Worm (Caenorhabditis elegans): ENCODE data around the gene nhr-67.
A peak's percentile ranks its signal among the peaks of the same experiment; 100 is the strongest.
"Not testable (repeated sequence)": the region's sequence is repeated elsewhere in the genome, so short reads cannot be mapped to it uniquely, and the experiment has no call there.

Gene nhr-67

DNA sequence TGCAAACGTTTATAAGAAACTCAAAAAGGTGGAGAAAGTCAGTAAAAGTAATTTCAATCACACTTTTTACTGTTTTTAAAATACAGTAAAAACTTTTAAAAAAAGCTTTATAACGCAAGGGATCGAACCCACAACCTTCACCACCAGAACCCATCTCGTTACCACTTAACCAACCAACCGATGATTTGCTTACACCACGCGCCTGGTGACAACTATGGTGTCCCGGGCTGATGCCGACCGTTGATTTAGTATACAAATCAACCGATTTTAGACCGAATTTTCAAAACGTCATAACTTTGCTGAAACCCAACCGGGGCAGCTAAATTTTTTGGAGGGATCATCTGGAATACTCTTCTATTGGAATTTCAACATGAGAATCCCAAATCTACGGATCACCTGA lies 27.3 kb downstream of the nhr-67 start:
- TF ChIP-seq madf-5 (GFP tag; IDR thresholded peaks at IDR 0.05) (0 out of 4 replicates have a peak, but pooled peaks of 1 of the 2 experiments have one; percentile 50), zfp-3 (GFP tag; conservative IDR thresholded peaks at IDR 0.05) (peak; percentile 66; the same call in 1 of the 2 replicates), ZK337.2 (GFP tag; IDR thresholded peaks at IDR 0.05) (peak; percentile 73), nhr-42 (GFP tag; IDR thresholded peaks at IDR 0.05) (0 out of 2 replicates have a peak, but pooled peaks have one; percentile 32), pha-4 (GFP tag; IDR thresholded peaks at IDR 0.05) (peak; percentile 70; the same call in 1 of the 2 replicates), vab-7 (GFP tag; IDR thresholded peaks at IDR 0.05) (peak; percentile 78), F26F4.8 (GFP tag; conservative IDR thresholded peaks at IDR 0.05) (peak; percentile 79), ctbp-1 (GFP tag; IDR thresholded peaks at IDR 0.05) (peak; percentile 62; the same call in 1 of the 2 replicates), F44E2.7 (GFP tag; IDR thresholded peaks at IDR 0.05) (peak; percentile 58; the same call in 1 of the 2 replicates), snpc-1.2 (GFP tag; IDR thresholded peaks at IDR 0.05) (peak; percentile 80), D1046.2 (GFP tag; IDR thresholded peaks at IDR 0.05) (peak; percentile 66; the same call in 1 of the 2 replicates), nhr-41 (GFP tag; IDR thresholded peaks at IDR 0.05) (0 out of 2 replicates have a peak, but pooled peaks have one; percentile 60), hmg-1.1 (GFP tag; IDR thresholded peaks at IDR 0.05) (peak; percentile 71), dmd-8 (GFP tag; IDR thresholded peaks at IDR 0.05) (peak; percentile 76)
- TF ChIP-seq pha-4 (tag; optimal IDR thresholded peaks at IDR 0.05): not testable (repeated sequence)

DNA sequence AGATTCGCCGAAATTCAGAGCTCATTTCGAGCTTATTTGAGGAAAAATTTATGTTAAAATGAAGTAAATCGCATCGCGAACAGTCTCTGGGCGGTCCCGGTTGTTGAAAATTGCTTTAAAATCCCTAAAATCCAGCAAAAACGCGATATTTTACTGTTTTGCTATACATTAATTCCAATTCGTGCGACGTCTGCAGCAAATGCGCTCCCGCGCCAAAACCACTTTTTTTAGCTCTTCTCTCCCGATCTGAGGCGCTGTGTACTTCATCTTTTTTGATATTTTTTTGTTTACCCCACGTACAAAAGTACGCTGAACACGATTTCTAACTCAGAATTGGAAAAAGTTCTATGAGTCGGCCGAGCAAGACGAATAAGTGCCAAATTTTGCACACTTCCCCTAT lies 29.4 kb downstream of the nhr-67 start, which contains the start of gene R07H5.16:
TSS of gene R07H5.16 (plus strand) at position 348 of the 400 bp plus-strand sequence.
- TF ChIP-seq vab-7 (GFP tag; IDR thresholded peaks at IDR 0.05) (peak; percentile 65), madf-9 (GFP tag; conservative IDR thresholded peaks at IDR 0.05) (0 out of 2 replicates have a peak, but pooled peaks have one; percentile 36), lin-38 (GFP tag; IDR thresholded peaks at IDR 0.05) (peak; percentile 92), mes-2 (tag; optimal IDR thresholded peaks at IDR 0.05; ENCODE audit: poor library complexity, severe bottlenecking) (peak; percentile 37)

DNA sequence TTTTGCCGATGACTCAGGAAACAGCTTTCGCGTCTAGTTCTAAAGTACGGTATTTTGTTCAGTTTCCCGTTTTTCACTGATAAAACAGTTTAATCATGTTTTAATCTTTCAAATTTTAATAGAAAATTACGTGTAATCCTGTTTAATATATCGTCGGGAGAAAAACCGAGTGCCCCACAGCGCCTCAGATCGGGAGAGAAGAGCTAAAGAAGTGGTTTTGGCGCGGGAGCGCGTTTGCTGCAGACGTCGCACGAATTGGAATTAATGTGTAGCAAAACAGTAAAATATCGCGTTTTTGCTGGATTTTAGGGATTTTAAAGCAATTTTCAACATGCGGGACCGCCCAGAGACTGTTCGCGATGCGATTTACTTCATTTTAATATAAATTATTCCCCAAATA lies 31.1 kb downstream of the nhr-67 start:
- TF ChIP-seq ceh-44 (GFP tag; IDR thresholded peaks at IDR 0.05) (0 out of 2 replicates have a peak, but pooled peaks have one; percentile 21), vab-7 (GFP tag; IDR thresholded peaks at IDR 0.05) (0 out of 2 replicates have a peak, but pooled peaks have one; percentile 56), lin-38 (GFP tag; IDR thresholded peaks at IDR 0.05) (peak; percentile 86)

DNA sequence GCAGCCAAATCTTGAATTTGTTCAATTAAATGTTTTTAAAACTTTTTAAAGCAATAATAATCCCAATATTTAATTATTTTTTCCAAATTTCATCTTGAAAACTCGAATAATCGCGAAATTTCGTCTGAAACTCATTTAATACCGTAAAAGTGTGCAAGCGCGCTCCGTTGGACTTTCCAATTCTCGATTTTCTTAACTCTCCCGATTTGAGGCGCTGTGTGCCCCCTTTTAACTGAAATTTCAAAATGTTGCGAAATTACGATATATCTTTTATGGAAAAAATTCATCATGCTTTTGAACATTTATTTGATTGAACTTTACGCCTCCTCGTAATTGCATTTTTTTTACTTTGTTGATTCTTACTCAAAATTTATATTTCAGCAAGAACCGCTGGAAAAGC lies 32.8 kb downstream of the nhr-67 start, which contains the start of gene R07H5.11:
TSS of gene R07H5.11 (plus strand) at position 380 of the 400 bp plus-strand sequence.
- peak; percentile 56 for TF ChIP-seq lin-38 (GFP tag; IDR thresholded peaks at IDR 0.05)

DNA sequence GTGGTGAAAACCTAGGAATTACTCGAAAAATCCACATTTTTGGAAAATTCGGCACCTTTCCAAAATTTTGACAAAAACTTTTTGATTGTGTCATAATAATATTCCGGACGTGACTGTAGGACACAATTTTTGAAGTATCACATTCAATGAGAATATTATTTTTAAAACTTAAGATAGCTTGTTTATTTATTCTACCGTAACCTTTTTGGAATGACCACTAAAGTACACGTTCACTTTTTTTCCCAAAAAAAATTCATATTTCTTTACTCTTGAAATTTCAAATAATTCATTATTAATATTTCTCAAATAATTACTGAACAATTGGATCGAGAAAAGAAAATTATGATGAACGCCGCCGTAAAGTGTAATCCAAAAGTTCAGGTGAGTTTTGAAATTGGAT lies 37.6 kb downstream of the nhr-67 start, which contains the start of gene R07H5.9:
TSS of gene R07H5.9 (plus strand) at position 301 of the 400 bp plus-strand sequence.
- TF ChIP-seq zfp-2 (tag; optimal IDR thresholded peaks at IDR 0.05) (no peak), lsy-2 (tag; optimal IDR thresholded peaks at IDR 0.05) (no peak), ces-1 (GFP tag; optimal IDR thresholded peaks at IDR 0.05) (no peak), nhr-11 (tag; optimal IDR thresholded peaks at IDR 0.05) (no peak), ceh-62 (tag; optimal IDR thresholded peaks at IDR 0.05) (no peak), vab-7 (GFP tag; IDR thresholded peaks at IDR 0.05) (no peak)

DNA sequence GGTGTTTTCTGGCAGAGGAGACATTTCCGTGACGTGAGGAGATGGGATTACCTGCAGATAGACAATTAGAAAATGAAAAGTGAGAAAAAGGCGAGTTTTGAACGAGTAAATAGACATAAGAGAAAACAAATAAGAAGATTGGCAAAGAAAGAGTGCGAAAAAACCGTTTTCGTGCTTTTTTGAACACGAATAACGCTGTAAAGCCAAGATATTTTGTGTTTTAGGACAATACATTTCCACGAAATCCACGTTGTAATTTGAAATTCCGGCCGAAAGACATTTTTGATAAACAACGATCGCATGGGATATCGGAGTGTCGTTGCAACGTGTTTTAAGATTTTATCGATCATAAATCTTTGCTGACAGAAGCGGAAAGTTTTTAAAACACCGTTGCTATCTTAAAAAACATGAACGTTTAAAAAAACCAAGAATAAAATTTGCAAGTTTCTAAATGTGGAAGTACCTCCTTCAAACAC lies 41.3 kb downstream of the nhr-67 start, which contains the start of gene adk-1:
TSS of gene adk-1 (minus strand) at position 51 of the 476 bp plus-strand sequence.
- no peak for TF ChIP-seq rbr-2 (tag; optimal IDR thresholded peaks at IDR 0.05)
- TF ChIP-seq mdt-29 (GFP tag; IDR thresholded peaks at IDR 0.05): no peak
- TF ChIP-seq F10B5.3 (tag; optimal IDR thresholded peaks at IDR 0.05): no peak
- TF ChIP-seq lin-15B (tag; optimal IDR thresholded peaks at IDR 0.05): no peak
- no peak for TF ChIP-seq ZK546.5 (tag; optimal IDR thresholded peaks at IDR 0.05)
- no peak for TF ChIP-seq egl-43 (GFP tag; IDR thresholded peaks at IDR 0.05)
- no peak for TF ChIP-seq hif-1 (tag; optimal IDR thresholded peaks at IDR 0.05)
- TF ChIP-seq ceh-32 (tag; optimal IDR thresholded peaks at IDR 0.05; ENCODE audit: poor library complexity): no peak
- TF ChIP-seq nhr-77 (tag; optimal IDR thresholded peaks at IDR 0.05): no peak
- TF ChIP-seq Y48G9A.11 (GFP tag; IDR thresholded peaks at IDR 0.05): no peak
- TF ChIP-seq lin-39 (tag; optimal IDR thresholded peaks at IDR 0.05): no peak
- no peak for TF ChIP-seq lim-7 (GFP tag; IDR thresholded peaks at IDR 0.05)
- no peak for TF ChIP-seq ceh-62 (tag; optimal IDR thresholded peaks at IDR 0.05)
- no peak for TF ChIP-seq duxl-1 (tag; optimal IDR thresholded peaks at IDR 0.05; ENCODE audit: poor library complexity)
- no peak for TF ChIP-seq dmd-6 (GFP tag; IDR thresholded peaks at IDR 0.05)
- TF ChIP-seq daf-19 (GFP tag; conservative IDR thresholded peaks at IDR 0.05): no peak
- no peak for TF ChIP-seq hmg-1.1 (GFP tag; IDR thresholded peaks at IDR 0.05)
- TF ChIP-seq gei-8 (GFP tag; optimal IDR thresholded peaks at IDR 0.05): no peak
